Fruit fly (Drosophila melanogaster) Kc167 (cell line): ENCODE data around the gene Polr3F.

Experiments used
- Myc ChIP-seq: fragments of >200 bp; optimal IDR thresholded peaks from 2 replicates; lab custom pipeline; 2017; ENCODE audit warnings: missing external identifiers
- Sin3A ChIP-seq: fragments of >200 bp; optimal IDR thresholded peaks from 2 replicates; lab custom pipeline; 2018; ENCODE audit warnings: missing external identifiers
- h ChIP-seq: fragments of >200 bp; optimal IDR thresholded peaks from 3 replicates; lab custom pipeline; 2018; ENCODE audit warnings: missing external identifiers
- insv ChIP-seq: fragments of >200 bp; optimal IDR thresholded peaks from 3 replicates; lab custom pipeline; 2018; ENCODE audit warnings: missing external identifiers
- ttk ChIP-seq: sonication (Bioruptor generic); optimal IDR thresholded peaks from 2 replicates; lab custom pipeline; 2017; ENCODE audit warnings: missing external identifiers

DNA sequence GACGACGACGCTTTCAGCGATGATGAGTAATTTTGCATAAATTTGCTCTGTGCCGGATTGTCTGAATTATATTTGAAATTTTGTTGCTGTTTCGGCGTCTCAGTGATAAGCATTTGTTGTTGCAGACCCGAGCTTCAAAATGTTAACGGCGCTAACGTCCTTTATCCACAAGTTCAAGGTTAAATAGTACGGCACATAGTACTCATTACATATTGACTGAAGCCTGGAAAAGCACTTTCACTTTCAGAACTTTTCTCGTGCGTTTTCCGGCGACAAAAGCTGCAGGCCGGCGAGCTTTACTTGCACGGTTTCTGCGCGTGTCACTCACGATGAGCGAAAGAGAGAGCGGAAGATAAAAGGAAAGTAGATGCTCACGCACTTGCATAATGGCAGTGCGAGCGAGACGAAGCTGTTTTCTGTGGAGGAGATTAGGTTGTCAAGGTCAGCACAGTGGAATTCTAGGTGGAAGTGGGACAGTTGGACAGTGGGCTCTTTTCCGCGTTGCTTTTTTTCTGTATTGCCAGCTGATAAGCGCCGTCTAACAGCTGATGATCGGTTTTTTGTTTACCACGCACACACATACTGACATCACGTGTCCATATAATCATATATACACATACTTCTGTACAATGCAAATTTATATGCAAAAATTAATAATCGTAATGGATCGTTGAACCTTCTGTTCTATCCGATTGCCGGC is 1.1 kb upstream of the Polr3F start:
- no peak for TF ChIP-seq h (lab: Kevin White, UChicago)
- TF ChIP-seq insv = no peak
- TF ChIP-seq Sin3A (lab: Kevin White, UChicago) = no peak
- TF ChIP-seq ttk (lab: Kevin White, UChicago) = no peak
- TF ChIP-seq Myc (lab: Kevin White, UChicago) = no peak
